Worm (Caenorhabditis elegans): ENCODE measurements around the gene gpx-6.

The gpx-6 gene

DNA sequence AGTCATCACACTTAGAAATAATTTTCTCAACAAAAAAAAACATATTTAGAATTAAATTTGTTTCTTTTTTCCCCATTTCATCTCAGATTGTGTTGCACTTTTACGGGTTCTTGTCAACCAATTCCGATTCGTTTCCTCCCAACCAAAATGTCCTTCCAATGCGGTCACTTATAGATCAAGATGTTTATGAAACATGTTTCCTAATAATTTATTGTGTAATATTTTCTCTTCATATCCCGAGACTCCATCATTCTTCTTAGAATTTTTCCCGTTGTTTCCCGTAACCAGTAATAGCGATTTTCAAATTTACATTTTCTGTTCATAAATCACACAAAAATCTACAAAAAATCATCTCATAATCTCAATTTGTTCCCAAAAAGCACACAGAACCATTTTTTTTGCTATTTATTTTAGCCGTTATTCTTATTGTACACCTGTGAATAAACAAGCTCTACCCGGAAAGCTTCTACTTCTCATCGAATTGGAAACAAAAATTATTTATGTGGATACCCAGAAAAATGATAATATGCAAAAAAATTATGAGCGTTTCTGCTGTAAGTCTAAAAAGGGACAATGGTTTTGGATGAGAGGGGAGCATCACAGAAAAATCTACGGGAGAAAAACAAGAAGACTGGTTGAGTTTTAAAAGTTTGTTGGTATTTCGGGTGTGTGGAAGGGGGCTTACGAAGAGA, 33.4 kb upstream of the gpx-6 start:
- TF ChIP-seq lin-13 (GFP tag; optimal IDR thresholded peaks at IDR 0.05) = no peak
- TF ChIP-seq elt-3 (tag; optimal IDR thresholded peaks at IDR 0.05) = no peak
- TF ChIP-seq mbf-1 (tag; optimal IDR thresholded peaks at IDR 0.05) = no peak

DNA sequence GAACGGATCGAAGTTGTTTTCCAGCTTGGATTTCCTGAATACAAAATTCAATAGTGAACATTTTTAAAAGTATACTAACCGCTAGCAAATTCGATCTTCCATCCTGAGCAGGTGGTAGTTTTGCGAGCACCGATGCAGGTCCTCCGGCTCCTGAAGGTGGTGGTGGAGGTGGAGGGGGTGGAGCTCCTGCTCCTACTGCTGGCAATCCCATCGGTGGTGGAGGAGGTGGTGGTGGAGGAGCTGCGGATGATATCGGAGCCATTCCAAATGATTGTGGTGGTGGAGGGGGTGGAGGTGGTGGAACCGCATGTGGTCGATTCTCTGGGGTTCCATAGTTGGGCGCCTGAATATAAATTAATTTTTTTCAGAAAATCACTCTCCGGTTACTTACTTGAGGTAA, 32.3 kb upstream of the gpx-6 start:
- TF ChIP-seq C34F6.9 (tag; optimal IDR thresholded peaks at IDR 0.05) = no peak
- no peak for TF ChIP-seq nhr-25 (tag; optimal IDR thresholded peaks at IDR 0.05)
- TF ChIP-seq ama-1 (optimal IDR thresholded peaks at IDR 0.05) = no peak
- no peak for TF ChIP-seq nhr-129 (tag; optimal IDR thresholded peaks at IDR 0.05)
- no peak for TF ChIP-seq fos-1 (tag; optimal IDR thresholded peaks at IDR 0.05)
- no peak for TF ChIP-seq nhr-77 (tag; optimal IDR thresholded peaks at IDR 0.05)
- no peak for TF ChIP-seq unc-62 (GFP tag; optimal IDR thresholded peaks at IDR 0.05)
- no peak for TF ChIP-seq unc-55 (GFP tag; optimal IDR thresholded peaks at IDR 0.05)
- no peak for TF ChIP-seq Y55F3AM.14 (GFP tag; optimal IDR thresholded peaks at IDR 0.05)
- TF ChIP-seq elt-3 (tag; optimal IDR thresholded peaks at IDR 0.05) = no peak
- no peak for TF ChIP-seq egl-27 (tag; optimal IDR thresholded peaks at IDR 0.05)
- no peak for TF ChIP-seq blmp-1 (tag; optimal IDR thresholded peaks at IDR 0.05; ENCODE audit: insufficient read depth)
- TF ChIP-seq lin-39 (tag; optimal IDR thresholded peaks at IDR 0.05) = no peak
- TF ChIP-seq alr-1 (tag; optimal IDR thresholded peaks at IDR 0.05) = no peak
- TF ChIP-seq nhr-6 (tag; optimal IDR thresholded peaks at IDR 0.05) = no peak
- TF ChIP-seq peb-1 (tag; optimal IDR thresholded peaks at IDR 0.05) = no peak
- no peak for TF ChIP-seq F13H6.1 (tag; optimal IDR thresholded peaks at IDR 0.05)
- TF ChIP-seq lin-13 (GFP tag; optimal IDR thresholded peaks at IDR 0.05) = no peak
- TF ChIP-seq ztf-11 (tag; optimal IDR thresholded peaks at IDR 0.05) = no peak

DNA sequence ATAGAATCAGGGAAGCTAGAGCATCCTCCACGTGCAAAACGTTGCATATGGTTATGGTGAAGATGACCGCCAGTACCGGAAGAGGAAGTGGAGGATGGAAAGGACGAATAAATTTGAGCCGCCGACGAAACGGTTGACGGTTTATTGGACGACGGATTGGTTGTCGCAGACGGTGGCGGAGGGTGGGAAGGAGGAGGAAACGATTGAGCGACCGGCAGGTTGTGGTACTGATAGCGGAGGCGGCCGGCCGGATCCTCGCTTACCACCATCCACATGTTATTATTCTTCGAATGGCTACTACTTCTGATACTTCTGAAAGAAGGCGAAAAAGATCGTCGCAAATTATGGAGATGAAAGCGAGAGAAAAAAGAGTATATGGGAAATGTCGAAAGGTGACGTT, 29.1 kb upstream of the gpx-6 start:
- TF ChIP-seq aly-2 (tag; optimal IDR thresholded peaks at IDR 0.05) (no peak), mab-5 (tag; optimal IDR thresholded peaks at IDR 0.05) (no peak), ztf-11 (tag; optimal IDR thresholded peaks at IDR 0.05) (no peak), sem-4 (tag; optimal IDR thresholded peaks at IDR 0.05) (no peak), elt-3 (tag; optimal IDR thresholded peaks at IDR 0.05) (no peak), ceh-16 (tag; optimal IDR thresholded peaks at IDR 0.05) (no peak), ama-1 (optimal IDR thresholded peaks at IDR 0.05) (no peak), ceh-82 (tag; optimal IDR thresholded peaks at IDR 0.05) (no peak), blmp-1 (tag; optimal IDR thresholded peaks at IDR 0.05; ENCODE audit: insufficient read depth) (no peak), nhr-6 (tag; optimal IDR thresholded peaks at IDR 0.05) (no peak)

ce11 chrIV:8198851-8199250, 23.2 kb upstream of the gpx-6 start, which contains the start of gene wsp-1:
wsp-1 (minus strand) TSS chrIV:8198951.
- TF ChIP-seq dmd-4 (tag; optimal IDR thresholded peaks at IDR 0.05) (no peak), nhr-25 (tag; optimal IDR thresholded peaks at IDR 0.05) (no peak), C34F6.9 (tag; optimal IDR thresholded peaks at IDR 0.05) (no peak), ZK546.5 (tag; optimal IDR thresholded peaks at IDR 0.05) (no peak), snpc-4 (tag; optimal IDR thresholded peaks at IDR 0.05) (no peak)

DNA sequence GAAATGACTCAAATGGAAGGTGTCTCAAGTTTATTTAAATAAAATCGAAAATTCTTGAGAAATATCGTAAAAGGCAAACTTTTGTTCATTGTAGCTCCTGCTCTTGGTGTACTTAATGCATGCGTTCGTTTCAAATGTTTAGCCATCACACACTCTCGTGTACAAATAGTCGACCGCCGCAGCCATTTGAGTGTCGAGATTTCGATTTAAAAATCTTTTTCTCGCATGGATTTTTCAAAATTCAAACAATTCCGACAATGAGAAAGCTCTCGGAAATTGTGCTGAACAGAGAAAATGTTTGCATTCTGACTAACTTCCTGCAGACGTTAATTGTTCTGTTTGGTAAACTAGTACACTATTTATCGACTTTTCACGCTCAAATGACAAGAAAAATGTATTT, 22.7 kb upstream of the gpx-6 start:
- TF ChIP-seq nhr-23 (tag; optimal IDR thresholded peaks at IDR 0.05) (no peak), unc-55 (GFP tag; optimal IDR thresholded peaks at IDR 0.05) (no peak), dmd-4 (tag; optimal IDR thresholded peaks at IDR 0.05) (no peak), ztf-1 (GFP tag; conservative IDR thresholded peaks at IDR 0.05) (no peak), nhr-21 (tag; optimal IDR thresholded peaks at IDR 0.05) (no peak), aly-2 (tag; optimal IDR thresholded peaks at IDR 0.05) (no peak), ama-1 (optimal IDR thresholded peaks at IDR 0.05) (no peak), nhr-25 (tag; optimal IDR thresholded peaks at IDR 0.05) (no peak), egl-27 (tag; optimal IDR thresholded peaks at IDR 0.05) (no peak), nhr-10 (tag; optimal IDR thresholded peaks at IDR 0.05) (no peak), unc-62 (GFP tag; optimal IDR thresholded peaks at IDR 0.05) (no peak), nhr-129 (tag; optimal IDR thresholded peaks at IDR 0.05) (no peak), ZK546.5 (tag; optimal IDR thresholded peaks at IDR 0.05) (no peak), blmp-1 (tag; optimal IDR thresholded peaks at IDR 0.05; ENCODE audit: insufficient read depth) (no peak), nhr-12 (tag; optimal IDR thresholded peaks at IDR 0.05) (no peak), ztf-4 (tag; optimal IDR thresholded peaks at IDR 0.05) (no peak), elt-3 (tag; optimal IDR thresholded peaks at IDR 0.05) (no peak)
